Fruit fly (Drosophila melanogaster): ENCODE measurements around the gene CG32727.
A peak's percentile ranks its signal among the peaks of the same experiment; 100 is the strongest.

CG32727 gene

DNA sequence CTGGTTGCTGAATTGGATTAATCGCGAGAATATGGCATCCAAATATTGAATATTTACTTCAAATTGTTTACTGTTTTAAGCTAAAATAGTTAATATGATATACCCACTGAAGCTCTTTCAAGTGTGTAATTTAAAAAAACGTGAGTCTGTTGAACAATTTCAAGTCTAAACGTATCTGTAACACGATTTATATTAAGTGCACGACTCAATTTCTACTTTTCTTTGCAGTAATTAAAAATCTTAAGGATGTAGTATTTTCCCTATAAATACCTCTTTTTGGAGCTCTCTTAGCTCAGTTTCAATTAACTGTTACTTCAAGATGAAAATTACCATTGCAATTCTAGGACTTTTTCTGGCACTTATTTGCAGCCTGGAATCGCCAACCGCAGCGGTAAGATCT is 5.4 kb downstream of the CG32727 start, which contains the start of gene CG42704:
Gene CG42704, plus strand, starts transcription at position 301 of the 400 bp plus-strand sequence.
- TF ChIP-seq CG11696 (GFP tag; IDR thresholded peaks at IDR 0.05) (no peak), CG13424 (tag; optimal IDR thresholded peaks at IDR 0.05) (no peak), CG30020 (tag; optimal IDR thresholded peaks at IDR 0.05) (no peak), disco-r (GFP tag; optimal IDR thresholded peaks at IDR 0.05) (no peak), CG5180 (GFP tag; optimal IDR thresholded peaks at IDR 0.05) (no peak), HLHmδ (GFP tag; optimal IDR thresholded peaks at IDR 0.05) (no peak), CG7987 (GFP tag; optimal IDR thresholded peaks at IDR 0.05) (no peak), ewg (GFP tag; optimal IDR thresholded peaks at IDR 0.05) (no peak), CG4617 (GFP tag; optimal IDR thresholded peaks at IDR 0.05; ENCODE audit: borderline replicate concordance) (no peak), Stat92E (GFP tag; optimal IDR thresholded peaks at IDR 0.05) (no peak), sima (GFP tag; optimal IDR thresholded peaks at IDR 0.05) (no peak), CG9932 (GFP tag; IDR thresholded peaks at IDR 0.05) (no peak), jigr1 (GFP tag; IDR thresholded peaks at IDR 0.05) (no peak)

DNA sequence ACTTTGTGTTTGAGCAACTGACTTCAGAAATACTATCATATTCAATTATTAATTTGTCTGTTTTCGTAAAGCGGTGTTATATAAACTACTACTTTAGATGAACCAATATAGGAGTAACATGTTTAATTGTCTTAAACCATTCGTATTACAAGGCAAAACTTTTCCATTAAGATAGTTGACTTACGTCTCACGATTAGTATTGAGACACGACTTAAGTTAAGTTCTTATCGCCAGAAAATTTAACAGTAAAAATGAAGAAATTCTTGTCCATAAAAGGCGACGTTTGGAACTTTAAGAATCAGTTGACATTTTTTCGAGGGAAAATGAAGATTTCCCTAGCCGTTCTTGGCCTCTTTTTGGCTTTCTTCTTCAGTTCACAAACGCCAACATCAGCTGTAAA is 6.6 kb downstream of the CG32727 start, which contains the start of gene CG42705:
Gene CG42705, plus strand, starts transcription at position 301 of the 400 bp plus-strand sequence.
- TF ChIP-seq Atf-2 (GFP tag; optimal IDR thresholded peaks at IDR 0.05): no peak
- TF ChIP-seq exex (tag; optimal IDR thresholded peaks at IDR 0.05): no peak
- no peak for TF ChIP-seq CG2889 (GFP tag; IDR thresholded peaks at IDR 0.05)
- no peak for TF ChIP-seq sim (GFP tag; IDR thresholded peaks at IDR 0.05)
- TF ChIP-seq Antp (GFP tag; optimal IDR thresholded peaks at IDR 0.05): no peak
- TF ChIP-seq cwo (GFP tag; optimal IDR thresholded peaks at IDR 0.05): no peak
- TF ChIP-seq CG11093 (GFP tag; IDR thresholded peaks at IDR 0.05): no peak
- TF ChIP-seq CG16779 (GFP tag; IDR thresholded peaks at IDR 0.05): no peak
- TF ChIP-seq psq (GFP tag; optimal IDR thresholded peaks at IDR 0.05): no peak
- TF ChIP-seq Gug (GFP tag; IDR thresholded peaks at IDR 0.05): no peak

DNA sequence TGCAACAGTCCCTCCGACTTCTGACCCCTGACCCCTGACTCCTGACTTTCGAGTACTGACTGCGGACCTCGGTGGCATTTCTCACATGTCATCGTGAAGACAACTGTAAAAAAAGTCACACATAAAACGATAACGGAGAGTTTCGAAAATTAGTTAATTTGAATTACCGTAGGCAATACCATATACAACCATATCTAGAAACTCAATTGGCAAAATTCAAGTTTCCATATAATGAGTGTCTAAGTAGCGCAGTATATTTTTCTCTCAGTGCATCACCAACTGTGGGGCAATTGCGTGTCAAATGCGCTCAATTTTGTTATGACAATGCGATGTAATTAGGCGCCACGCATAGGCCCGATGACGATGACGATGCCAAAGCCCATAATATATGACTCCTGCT is 8.0 kb downstream of the CG32727 start:
- peak in 1 of 2 experiments; percentile 18 for TF ChIP-seq Hr78 (GFP tag; optimal IDR thresholded peaks at IDR 0.05)
- TF ChIP-seq jigr1 (GFP tag; IDR thresholded peaks at IDR 0.05): no peak
- TF ChIP-seq pnt (GFP tag; optimal IDR thresholded peaks at IDR 0.05): peak; percentile 22
- peak; percentile 15 for TF ChIP-seq az2 (GFP tag; optimal IDR thresholded peaks at IDR 0.05)
- TF ChIP-seq Xbp1 (GFP tag; optimal IDR thresholded peaks at IDR 0.05): peak; percentile 12
- no peak for TF ChIP-seq CG8290 (GFP tag; optimal IDR thresholded peaks at IDR 0.05)
- TF ChIP-seq CG8290 (tag; optimal IDR thresholded peaks at IDR 0.05): no peak
- TF ChIP-seq Dbx (GFP tag; IDR thresholded peaks at IDR 0.05): no peak
- TF ChIP-seq run (tag; optimal IDR thresholded peaks at IDR 0.05): no peak
- TF ChIP-seq CG31441 (GFP tag; IDR thresholded peaks at IDR 0.05): peak; percentile 24; the same call in 1 of the 2 replicates
- TF ChIP-seq Abd-B (GFP tag; optimal IDR thresholded peaks at IDR 0.05): no peak
- peak; percentile 84 for TF ChIP-seq sens (GFP tag)
- TF ChIP-seq fd96Cb (tag; optimal IDR thresholded peaks at IDR 0.05): peak; percentile 17
- TF ChIP-seq CG17829 (tag; optimal IDR thresholded peaks at IDR 0.05): no peak
- peak; percentile 37; the same call in 1 of the 2 replicates for TF ChIP-seq CG6689 (GFP tag; IDR thresholded peaks at IDR 0.05)
- no peak for TF ChIP-seq CG17359 (tag; optimal IDR thresholded peaks at IDR 0.05)
- TF ChIP-seq tin (GFP tag; optimal IDR thresholded peaks at IDR 0.05): no peak
- TF ChIP-seq Xrp1 (GFP tag; IDR thresholded peaks at IDR 0.05): peak; percentile 54; the same call in 1 of the 2 replicates
- no peak for TF ChIP-seq danr (GFP tag; IDR thresholded peaks at IDR 0.05)
- no peak for TF ChIP-seq CG7839 (tag; optimal IDR thresholded peaks at IDR 0.05)
- TF ChIP-seq ATbp (GFP tag; optimal IDR thresholded peaks at IDR 0.05): no peak
- TF ChIP-seq gem (tag; optimal IDR thresholded peaks at IDR 0.05): peak; percentile 47
- TF ChIP-seq Nf-YA (GFP tag; IDR thresholded peaks at IDR 0.05): no peak
- no peak for TF ChIP-seq nom (GFP tag; optimal IDR thresholded peaks at IDR 0.05)
- TF ChIP-seq CG11085 (GFP tag; IDR thresholded peaks at IDR 0.05): no peak
- TF ChIP-seq CrebB (tag; optimal IDR thresholded peaks at IDR 0.05): no peak
- TF ChIP-seq lmd (GFP tag; IDR thresholded peaks at IDR 0.05): peak; percentile 8; the same call in 1 of the 2 replicates

Data from whole organism, embryonic.